Worm (Caenorhabditis elegans) whole organism, early embryonic: ENCODE results near the gene F49F1.18.

Source experiments
- B0310.2 ChIP-seq: sonication (generic microtip); optimal IDR thresholded peaks from 2 replicates; lab custom pipeline; 2016; ENCODE audit warnings: mild to moderate bottlenecking, missing genetic modification characterization, missing compliant biosample characterization
- aly-1 ChIP-seq: sonication (generic microtip); optimal IDR thresholded peaks from 2 replicates; lab custom pipeline; 2016; ENCODE audit warnings: missing genetic modification characterization, missing compliant biosample characterization
- ama-1 ChIP-seq: fragments of 150-350 bp; optimal IDR thresholded peaks from 2 replicates; lab custom pipeline; 2014
- ceh-13 ChIP-seq: fragments of 200-800 bp; sonication (Bioruptor generic); optimal IDR thresholded peaks from 2 replicates; lab custom pipeline; 2018; ENCODE audit warnings: mild to moderate bottlenecking, missing genetic modification characterization, missing compliant biosample characterization
- ceh-36 ChIP-seq: sonication (generic microtip); optimal IDR thresholded peaks from 2 replicates; lab custom pipeline; 2016; ENCODE audit warnings: missing genetic modification characterization, inconsistent platforms, missing compliant biosample characterization
- flt-1 ChIP-seq: fragments of 200-800 bp; sonication (Bioruptor generic); IDR thresholded peaks from 2 replicates; pipeline ENCODE4 v1.3.6; 2022; ENCODE audit warnings: missing genetic modification characterization, missing compliant biosample characterization
- hmbx-1 ChIP-seq: sonication (generic microtip); optimal IDR thresholded peaks from 2 replicates; lab custom pipeline; 2016; ENCODE audit warnings: mild to moderate bottlenecking, missing genetic modification characterization, missing compliant biosample characterization
- hmg-4 ChIP-seq: fragments of 200-800 bp; sonication (Bioruptor generic); optimal IDR thresholded peaks from 2 replicates; lab custom pipeline; 2018; ENCODE audit warnings: mild to moderate bottlenecking, missing genetic modification characterization, missing compliant biosample characterization
- tra-4 ChIP-seq: sonication (generic microtip); optimal IDR thresholded peaks from 2 replicates; lab custom pipeline; 2017; ENCODE audit warnings: missing genetic modification characterization, missing compliant biosample characterization

- TF ChIP-seq aly-1: no peak
- TF ChIP-seq ama-1 (lab: Kevin White, UChicago): no peak
- no peak for TF ChIP-seq B0310.2
- no peak for TF ChIP-seq tra-4 (tag; lab: Kevin White, UChicago)
- no peak for TF ChIP-seq flt-1 (GFP tag; lab: Robert Waterston, UW)
- no peak for TF ChIP-seq hmg-4
- no peak for TF ChIP-seq ceh-13 (GFP tag; lab: Kevin White, UChicago)
- no peak for TF ChIP-seq hmbx-1 (tag; lab: Kevin White, UChicago)
- no peak for TF ChIP-seq ceh-36 (tag; lab: Kevin White, UChicago)
Measured at ce11 chrIV:4121055-4121454, 19.1 kb downstream of the F49F1.18 start.
